Fruit fly (Drosophila melanogaster) whole organism, wandering third instar larva: ENCODE data around the gene CG7295.

Experiments used
- Abd-B ChIP-seq: fragments of >200 bp; optimal IDR thresholded peaks from 2 replicates; lab custom pipeline; 2017; ENCODE audit warnings: missing biosample characterization, missing genetic modification characterization
- Dfd ChIP-seq: fragments of >200 bp; optimal IDR thresholded peaks from 2 replicates; lab custom pipeline; 2017; ENCODE audit warnings: missing biosample characterization, missing genetic modification characterization
- Hnf4 ChIP-seq: fragments of 200-800 bp; sonication (Bioruptor generic); optimal IDR thresholded peaks from 2 replicates; lab custom pipeline; 2016; ENCODE audit warnings: missing biosample characterization, mild to moderate bottlenecking, missing genetic modification characterization
- Hr78 ChIP-seq: fragments of >200 bp; optimal IDR thresholded peaks from 2 replicates; lab custom pipeline; 2017; ENCODE audit warnings: missing biosample characterization, missing genetic modification characterization
- OdsH ChIP-seq: fragments of 200-800 bp; sonication (Bioruptor generic); optimal IDR thresholded peaks from 2 replicates; lab custom pipeline; 2016; ENCODE audit warnings: missing biosample characterization, mild to moderate bottlenecking, missing genetic modification characterization
- Rel ChIP-seq, 2 experiments: fragments of 200-800 bp; sonication (Bioruptor generic) in 1 of 2; optimal IDR thresholded peaks; 2 replicates in 1 of 2; 3 replicates in 1 of 2; lab custom pipeline; 2016 to 2019; ENCODE audit warnings: mild to moderate bottlenecking in 2 of 2, missing biosample characterization in 2 of 2, missing genetic modification characterization in 2 of 2, moderate library complexity in 1 of 2
- Sp1 ChIP-seq: fragments of 200-800 bp; sonication (Bioruptor generic); optimal IDR thresholded peaks from 3 replicates; lab custom pipeline; 2019; ENCODE audit warnings: missing biosample characterization, mild to moderate bottlenecking, missing genetic modification characterization, moderate library complexity
- br ChIP-seq: fragments of 200-800 bp; sonication (Bioruptor generic); optimal IDR thresholded peaks from 2 replicates; lab custom pipeline; 2016; ENCODE audit warnings: missing biosample characterization, missing genetic modification characterization
- brk ChIP-seq: fragments of 200-800 bp; sonication (Bioruptor generic); optimal IDR thresholded peaks from 2 replicates; lab custom pipeline; 2016; ENCODE audit warnings: missing biosample characterization, mild to moderate bottlenecking, missing genetic modification characterization
- fru ChIP-seq: fragments of 200-800 bp; sonication (Bioruptor generic); optimal IDR thresholded peaks from 3 replicates; lab custom pipeline; 2016; ENCODE audit warnings: missing biosample characterization, mild to moderate bottlenecking, missing genetic modification characterization
- pan ChIP-seq: fragments of >200 bp; optimal IDR thresholded peaks from 2 replicates; lab custom pipeline; 2017
- psq ChIP-seq: fragments of 200-800 bp; sonication (Bioruptor generic); optimal IDR thresholded peaks from 3 replicates; lab custom pipeline; 2017; ENCODE audit warnings: missing biosample characterization, mild to moderate bottlenecking, missing genetic modification characterization, moderate library complexity
- tai ChIP-seq: sonication (Bioruptor generic); optimal IDR thresholded peaks from 2 replicates; lab custom pipeline; 2016; ENCODE audit warnings: missing biosample characterization, missing genetic modification characterization
- usp ChIP-seq: fragments of >200 bp; optimal IDR thresholded peaks from 2 replicates; lab custom pipeline; 2017; ENCODE audit warnings: missing biosample characterization, missing genetic modification characterization

The CG7295 gene

dm6 chr2L:1912489-1912888 is 42.9 kb downstream of the CG7295 start:
- TF ChIP-seq psq (GFP tag; lab: Kevin White, UChicago), result no peak
- no peak for TF ChIP-seq Rel (GFP tag; optimal IDR thresholded peaks at IDR 0.05; lab: Kevin White, UChicago)
- no peak for TF ChIP-seq Rel (tag; optimal IDR thresholded peaks at IDR 0.05; lab: Kevin White, UChicago)
- TF ChIP-seq tai, result no peak
- no peak for TF ChIP-seq Hr78 (GFP tag; lab: Kevin White, UChicago)

dm6 chr2L:1913047-1913760 is 43.6 kb downstream of the CG7295 start:
- no peak for TF ChIP-seq tai
- TF ChIP-seq psq (GFP tag; lab: Kevin White, UChicago), result no peak
- no peak for TF ChIP-seq Hr78 (GFP tag; lab: Kevin White, UChicago)
- no peak for TF ChIP-seq Hnf4 (GFP tag; lab: Kevin White, UChicago)
- no peak for TF ChIP-seq Abd-B (GFP tag; lab: Kevin White, UChicago)
- TF ChIP-seq usp (GFP tag; lab: Kevin White, UChicago), result no peak

dm6 chr2L:1916461-1916860 is 46.9 kb downstream of the CG7295 start:
- TF ChIP-seq pan (no peak), Sp1 (GFP tag; lab: Kevin White, UChicago) (no peak), br (no peak), fru (GFP tag; lab: Kevin White, UChicago) (no peak), tai (no peak), OdsH (no peak), Dfd (GFP tag; lab: Kevin White, UChicago) (no peak), brk (no peak)
- TF ChIP-seq, all 38 proteins: peak for 0
